2 fruit fly cellular contexts compared by ENCODE assay signal in genomic region chrX:20636724-20637123, dm6.
A peak's percentile ranks its signal among the peaks of the same experiment; 100 is the strongest.
TF ChIP-seq lines count a peak whose summit lies in the region.

No protein-coding gene starts in this region.

- peak; percentile 40 to 72 for TF ChIP-seq CTCF in S2 (optimal IDR thresholded peaks at IDR 0.05; lab: Kevin White, UChicago)
- TF ChIP-seq CTCF in whole organism, embryonic (GFP tag; optimal IDR thresholded peaks at IDR 0.05; lab: Kevin White, UChicago), result peak; percentile 89

TF ChIP-seq in whole organism, embryonic, 481 proteins besides CTCF, POLR2A, EP300 and RAD21:
- TF ChIP-seq Dbx (GFP tag; IDR thresholded peaks at IDR 0.05; lab: Robert Waterston, UW), result no peak
- peak; percentile 44; the same call in 1 of the 2 replicates for TF ChIP-seq E2f2 (GFP tag; IDR thresholded peaks at IDR 0.05; lab: Robert Waterston, UW)
- TF ChIP-seq Dp (GFP tag; optimal IDR thresholded peaks at IDR 0.05; lab: Kevin White, UChicago), result peak; percentile 23
- TF ChIP-seq tll (GFP tag; optimal IDR thresholded peaks at IDR 0.05; lab: Kevin White, UChicago), result no peak
- TF ChIP-seq wdn (GFP tag; IDR thresholded peaks at IDR 0.05; lab: Robert Waterston, UW), result no peak
TF ChIP-seq in whole organism, embryonic: peak in this region for 2.
